Fruit fly (Drosophila melanogaster) whole organism, wandering third instar larva: ENCODE data around the gene Ack.

Source experiments
- Abd-B ChIP-seq: fragments of >200 bp; optimal IDR thresholded peaks from 2 replicates; lab custom pipeline; 2017; ENCODE audit warnings: missing biosample characterization, missing genetic modification characterization
- CG32264 ChIP-seq: fragments of 200-800 bp; sonication (Bioruptor generic); optimal IDR thresholded peaks from 2 replicates; lab custom pipeline; 2016; ENCODE audit warnings: missing biosample characterization, missing genetic modification characterization
- CG9705 ChIP-seq: fragments of 200-800 bp; sonication (Bioruptor generic); optimal IDR thresholded peaks from 2 replicates; lab custom pipeline; 2018; ENCODE audit warnings: missing biosample characterization, mild to moderate bottlenecking, missing genetic modification characterization
- CrebA ChIP-seq: fragments of 200-800 bp; sonication (Bioruptor generic); optimal IDR thresholded peaks from 2 replicates; lab custom pipeline; 2016; ENCODE audit warnings: missing biosample characterization, mild to moderate bottlenecking, missing genetic modification characterization, borderline replicate concordance
- Dfd ChIP-seq: fragments of >200 bp; optimal IDR thresholded peaks from 2 replicates; lab custom pipeline; 2017; ENCODE audit warnings: missing biosample characterization, missing genetic modification characterization
- Dif ChIP-seq: fragments of 200-275, 200-300 bp; sonication (Bioruptor generic); optimal IDR thresholded peaks from 2 replicates; lab custom pipeline; 2018; ENCODE audit warnings: missing biosample characterization, missing genetic modification characterization; ENCODE audit not compliant: partially characterized antibody
- GATAd ChIP-seq: sonication (Bioruptor generic); optimal IDR thresholded peaks from 2 replicates; lab custom pipeline; 2016; ENCODE audit warnings: missing biosample characterization, missing genetic modification characterization
- HLH106 ChIP-seq: fragments of 200-800 bp; optimal IDR thresholded peaks from 3 replicates; lab custom pipeline; 2019; ENCODE audit warnings: missing biosample characterization, mild to moderate bottlenecking, missing genetic modification characterization, moderate library complexity
- Hnf4 ChIP-seq: fragments of 200-800 bp; sonication (Bioruptor generic); optimal IDR thresholded peaks from 2 replicates; lab custom pipeline; 2016; ENCODE audit warnings: missing biosample characterization, mild to moderate bottlenecking, missing genetic modification characterization
- Hr78 ChIP-seq: fragments of >200 bp; optimal IDR thresholded peaks from 2 replicates; lab custom pipeline; 2017; ENCODE audit warnings: missing biosample characterization, missing genetic modification characterization
- Hr83 ChIP-seq: fragments of 200-300 bp; sonication (Bioruptor generic); optimal IDR thresholded peaks from 2 replicates; lab custom pipeline; 2016; ENCODE audit warnings: missing biosample characterization, mild to moderate bottlenecking, missing genetic modification characterization, moderate library complexity; ENCODE audit not compliant: poor library complexity, severe bottlenecking
- Jra ChIP-seq: sonication (Bioruptor generic); optimal IDR thresholded peaks from 2 replicates; lab custom pipeline; 2016; ENCODE audit warnings: missing biosample characterization, missing genetic modification characterization
- Mio ChIP-seq: sonication (Bioruptor generic); optimal IDR thresholded peaks from 2 replicates; lab custom pipeline; 2016; ENCODE audit warnings: missing biosample characterization, missing genetic modification characterization
- Myc ChIP-seq: fragments of >200 bp; optimal IDR thresholded peaks from 2 replicates; lab custom pipeline; 2017
- N ChIP-seq: fragments of >200 bp; optimal IDR thresholded peaks from 2 replicates; lab custom pipeline; 2018; ENCODE audit warnings: missing biosample characterization, missing external identifiers, missing genetic modification characterization
- OdsH ChIP-seq: fragments of 200-800 bp; sonication (Bioruptor generic); optimal IDR thresholded peaks from 2 replicates; lab custom pipeline; 2016; ENCODE audit warnings: missing biosample characterization, mild to moderate bottlenecking, missing genetic modification characterization
- Rel ChIP-seq, 2 experiments: fragments of 200-800 bp; sonication (Bioruptor generic) in 1 of 2; optimal IDR thresholded peaks; 2 replicates in 1 of 2; 3 replicates in 1 of 2; lab custom pipeline; 2016 to 2019; ENCODE audit warnings: mild to moderate bottlenecking in 2 of 2, missing biosample characterization in 2 of 2, missing genetic modification characterization in 2 of 2, moderate library complexity in 1 of 2
- Sp1 ChIP-seq: fragments of 200-800 bp; sonication (Bioruptor generic); optimal IDR thresholded peaks from 3 replicates; lab custom pipeline; 2019; ENCODE audit warnings: missing biosample characterization, mild to moderate bottlenecking, missing genetic modification characterization, moderate library complexity
- Vsx2 ChIP-seq: fragments of 200-300, 225-300 bp; sonication (Bioruptor generic); optimal IDR thresholded peaks from 2 replicates; lab custom pipeline; 2018; ENCODE audit warnings: missing biosample characterization, missing genetic modification characterization; ENCODE audit not compliant: partially characterized antibody
- br ChIP-seq: fragments of 200-800 bp; sonication (Bioruptor generic); optimal IDR thresholded peaks from 2 replicates; lab custom pipeline; 2016; ENCODE audit warnings: missing biosample characterization, missing genetic modification characterization
- brk ChIP-seq: fragments of 200-800 bp; sonication (Bioruptor generic); optimal IDR thresholded peaks from 2 replicates; lab custom pipeline; 2016; ENCODE audit warnings: missing biosample characterization, mild to moderate bottlenecking, missing genetic modification characterization
- dl ChIP-seq, 2 experiments: fragments of 175-275, 200-275 bp in 1 of 2; fragments of 200-275 bp in 1 of 2; sonication (Bioruptor generic); optimal IDR thresholded peaks; lab custom pipeline; 2018; ENCODE audit warnings: mild to moderate bottlenecking in 2 of 2, missing biosample characterization in 2 of 2, missing genetic modification characterization in 2 of 2, moderate library complexity in 2 of 2; ENCODE audit not compliant: partially characterized antibody in 2 of 2, insufficient read depth in 1 of 2
- dmrt93B ChIP-seq: fragments of 200-800 bp; sonication (Bioruptor generic); optimal IDR thresholded peaks from 2 replicates; lab custom pipeline; 2018; ENCODE audit warnings: missing biosample characterization, mild to moderate bottlenecking, missing genetic modification characterization
- dsf ChIP-seq: sonication (Bioruptor generic); optimal IDR thresholded peaks from 2 replicates; lab custom pipeline; 2016; ENCODE audit warnings: missing biosample characterization, missing genetic modification characterization, borderline replicate concordance
- ey ChIP-seq: fragments of 200-800 bp; sonication (Bioruptor generic); optimal IDR thresholded peaks from 2 replicates; lab custom pipeline; 2016; ENCODE audit warnings: missing biosample characterization, missing genetic modification characterization
- foxo ChIP-seq, 2 experiments: fragments of 200-800 bp; sonication (Bioruptor generic); optimal IDR thresholded peaks; 2 replicates in 1 of 2; 3 replicates in 1 of 2; lab custom pipeline; 2016 to 2017; ENCODE audit warnings: missing biosample characterization in 2 of 2, missing genetic modification characterization in 2 of 2
- fru ChIP-seq: fragments of 200-800 bp; sonication (Bioruptor generic); optimal IDR thresholded peaks from 3 replicates; lab custom pipeline; 2016; ENCODE audit warnings: missing biosample characterization, mild to moderate bottlenecking, missing genetic modification characterization
- h ChIP-seq: fragments of 200-800 bp; sonication (Bioruptor generic); optimal IDR thresholded peaks from 3 replicates; lab custom pipeline; 2016; ENCODE audit warnings: missing biosample characterization, mild to moderate bottlenecking, missing genetic modification characterization
- jim ChIP-seq: fragments of 175-275, 200-325 bp; sonication (Bioruptor generic); optimal IDR thresholded peaks from 2 replicates; lab custom pipeline; 2016; ENCODE audit warnings: missing biosample characterization, mild to moderate bottlenecking, missing genetic modification characterization
- lola ChIP-seq: fragments of >200 bp; optimal IDR thresholded peaks from 2 replicates; lab custom pipeline; 2017; ENCODE audit warnings: missing biosample characterization, missing genetic modification characterization
- pan ChIP-seq: fragments of >200 bp; optimal IDR thresholded peaks from 2 replicates; lab custom pipeline; 2017
- psq ChIP-seq: fragments of 200-800 bp; sonication (Bioruptor generic); optimal IDR thresholded peaks from 3 replicates; lab custom pipeline; 2017; ENCODE audit warnings: missing biosample characterization, mild to moderate bottlenecking, missing genetic modification characterization, moderate library complexity
- rgr ChIP-seq: fragments of 200-800 bp; sonication (Bioruptor generic); optimal IDR thresholded peaks from 3 replicates; lab custom pipeline; 2016; ENCODE audit warnings: missing biosample characterization, mild to moderate bottlenecking, missing genetic modification characterization
- sage ChIP-seq: fragments of 200-800 bp; sonication (Bioruptor generic); optimal IDR thresholded peaks from 2 replicates; lab custom pipeline; 2016; ENCODE audit warnings: missing biosample characterization, mild to moderate bottlenecking, missing genetic modification characterization
- sv ChIP-seq: fragments of 200-800 bp; sonication (Bioruptor generic); optimal IDR thresholded peaks from 3 replicates; lab custom pipeline; 2016; ENCODE audit warnings: missing biosample characterization, missing genetic modification characterization
- tai ChIP-seq: sonication (Bioruptor generic); optimal IDR thresholded peaks from 2 replicates; lab custom pipeline; 2016; ENCODE audit warnings: missing biosample characterization, missing genetic modification characterization
- usp ChIP-seq: fragments of >200 bp; optimal IDR thresholded peaks from 2 replicates; lab custom pipeline; 2017; ENCODE audit warnings: missing biosample characterization, missing genetic modification characterization
- woc ChIP-seq: sonication (Bioruptor generic); optimal IDR thresholded peaks from 2 replicates; lab custom pipeline; 2016; ENCODE audit warnings: missing biosample characterization, mild to moderate bottlenecking, missing genetic modification characterization

Ack gene

DNA sequence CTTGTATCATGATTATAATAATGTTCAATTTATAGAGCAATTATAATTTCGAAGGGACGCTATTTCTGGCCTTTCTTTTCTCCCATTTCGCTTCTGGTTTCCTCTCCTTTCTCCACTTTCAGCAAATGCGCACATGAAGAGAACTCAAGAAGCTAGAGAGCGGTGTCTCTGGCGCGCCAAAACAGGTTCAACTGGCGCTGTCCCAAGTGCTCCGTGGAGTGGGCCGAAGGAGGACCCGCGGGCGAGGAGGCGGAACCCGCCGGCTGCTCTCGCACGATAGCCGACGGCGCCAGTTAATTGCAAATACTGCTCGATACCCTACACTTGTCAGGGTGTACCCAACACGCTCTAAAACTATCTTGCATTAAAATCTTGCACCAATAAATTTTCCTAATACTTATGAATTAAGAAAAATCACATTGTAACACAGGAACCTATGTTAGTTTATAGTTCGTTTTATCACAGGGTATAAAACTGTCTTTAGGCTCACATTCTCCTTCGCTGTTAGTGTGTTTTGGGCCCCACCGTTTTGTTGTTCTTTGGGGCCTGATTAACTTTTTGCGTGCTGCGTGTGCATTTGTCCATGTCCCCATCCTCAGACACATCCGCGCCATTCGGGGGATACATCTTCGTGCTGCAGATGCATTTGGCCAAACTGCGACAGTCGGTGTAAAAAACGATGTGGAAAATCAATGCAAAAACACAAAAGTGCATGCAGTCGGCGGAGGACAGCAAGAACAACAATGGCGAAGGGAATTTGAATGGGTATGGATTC lies 37.6 kb upstream of the Ack start:
- peak; percentile 96 for TF ChIP-seq dmrt93B (GFP tag; lab: Kevin White, UChicago)
- TF ChIP-seq Jra (GFP tag; lab: Kevin White, UChicago), result peak; percentile 95
- peak; percentile 78 for TF ChIP-seq Vsx2 (GFP tag; lab: Kevin White, UChicago)
- TF ChIP-seq sv, result peak; percentile 71
- TF ChIP-seq ey, result peak; percentile 99
- no peak for TF ChIP-seq lola
- TF ChIP-seq CG9705 (GFP tag; lab: Kevin White, UChicago), result peak; percentile 88
- peak; percentile 95 for TF ChIP-seq brk
- TF ChIP-seq Mio (GFP tag; lab: Kevin White, UChicago), result peak; percentile 88
- TF ChIP-seq h (GFP tag; lab: Kevin White, UChicago), result peak; percentile 95
- peak; percentile 97 for TF ChIP-seq CG32264 (GFP tag; lab: Kevin White, UChicago)
- peak; percentile 97 for TF ChIP-seq HLH106 (tag; lab: Kevin White, UChicago)
- TF ChIP-seq dsf (GFP tag; lab: Kevin White, UChicago), result peak; percentile 78
- TF ChIP-seq OdsH, result peak; percentile 98
- TF ChIP-seq psq (GFP tag; lab: Kevin White, UChicago), result peak; percentile 97
- no peak for TF ChIP-seq Myc
- TF ChIP-seq Hr83 (GFP tag; lab: Kevin White, UChicago), result peak; percentile 88
- no peak for TF ChIP-seq jim
- no peak for TF ChIP-seq tai (GFP tag; lab: Kevin White, UChicago)
- peak; percentile 99 for TF ChIP-seq rgr (GFP tag; lab: Kevin White, UChicago)
- peak; percentile 92 for TF ChIP-seq GATAd
- TF ChIP-seq CrebA, result peak; percentile 83
- TF ChIP-seq N, result no peak
- no peak for TF ChIP-seq Hr78 (GFP tag; lab: Kevin White, UChicago)
- TF ChIP-seq Hnf4, result peak; percentile 99
- peak; percentile 91 for TF ChIP-seq Rel (GFP tag; optimal IDR thresholded peaks at IDR 0.05; lab: Kevin White, UChicago)
- TF ChIP-seq Rel (tag; optimal IDR thresholded peaks at IDR 0.05; lab: Kevin White, UChicago), result peak; percentile 81
- peak; percentile 99 for TF ChIP-seq woc (GFP tag; lab: Kevin White, UChicago)
- no peak for TF ChIP-seq Abd-B
- peak; percentile 75 for TF ChIP-seq pan (lab: Kevin White, UChicago)
- TF ChIP-seq br (GFP tag; lab: Kevin White, UChicago), result peak; percentile 99
- TF ChIP-seq dl (GFP tag; optimal IDR thresholded peaks at IDR 0.05; lab: Kevin White, UChicago; ENCODE audit: insufficient read depth in 1 of 2, partially characterized antibody in 2 of 2), result peak; percentile 56 to 76
- TF ChIP-seq foxo (GFP tag; optimal IDR thresholded peaks at IDR 0.05; lab: Kevin White, UChicago), result peak; percentile 95 to 99
- peak; percentile 86 for TF ChIP-seq Dif (GFP tag; lab: Kevin White, UChicago)
- peak; percentile 96 for TF ChIP-seq sage (GFP tag; lab: Kevin White, UChicago)
- TF ChIP-seq fru, result peak; percentile 99
- TF ChIP-seq Sp1 (GFP tag; lab: Kevin White, UChicago), result peak; percentile 93
- TF ChIP-seq usp (GFP tag; lab: Kevin White, UChicago), result no peak
- TF ChIP-seq Dfd (GFP tag; lab: Kevin White, UChicago), result no peak
- TF ChIP-seq, all 38 proteins: peak for 29

DNA sequence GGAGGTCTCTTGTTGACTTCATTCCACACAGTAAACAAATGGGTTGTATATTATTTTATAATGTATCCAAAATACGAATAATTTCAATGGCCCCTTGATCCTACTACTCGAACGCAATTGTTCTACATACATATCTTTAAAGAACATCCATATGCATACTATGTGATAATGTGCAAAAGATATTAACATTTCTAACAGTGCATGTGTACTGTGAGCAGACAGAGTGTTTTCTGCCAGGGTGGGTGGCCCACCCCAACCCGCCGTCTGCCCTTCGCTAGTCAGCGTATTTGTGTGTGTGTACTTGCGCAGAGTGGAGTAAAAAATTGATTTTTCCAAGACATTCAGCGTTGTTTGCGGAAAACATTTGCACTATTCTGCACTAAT lies 37.0 kb upstream of the Ack start:
- TF ChIP-seq jim (no peak), CG32264 (GFP tag; lab: Kevin White, UChicago) (peak; percentile 79), dmrt93B (GFP tag; lab: Kevin White, UChicago) (peak; percentile 33), ey (peak; percentile 47), Dif (GFP tag; lab: Kevin White, UChicago) (no peak), lola (no peak), sage (GFP tag; lab: Kevin White, UChicago) (peak; percentile 65), Sp1 (GFP tag; lab: Kevin White, UChicago) (peak; percentile 19), Hr78 (GFP tag; lab: Kevin White, UChicago) (no peak), Hnf4 (peak; percentile 73), OdsH (no peak), rgr (GFP tag; lab: Kevin White, UChicago) (peak; percentile 82), brk (peak; percentile 45), Vsx2 (GFP tag; lab: Kevin White, UChicago) (no peak), sv (no peak), h (GFP tag; lab: Kevin White, UChicago) (peak; percentile 84), Hr83 (GFP tag; lab: Kevin White, UChicago) (peak; percentile 67), tai (GFP tag; lab: Kevin White, UChicago) (peak; percentile 1), Rel (GFP tag; optimal IDR thresholded peaks at IDR 0.05; lab: Kevin White, UChicago) (peak; percentile 79), Rel (tag; optimal IDR thresholded peaks at IDR 0.05; lab: Kevin White, UChicago) (no peak), woc (GFP tag; lab: Kevin White, UChicago) (no peak), pan (lab: Kevin White, UChicago) (no peak), HLH106 (tag; lab: Kevin White, UChicago) (peak; percentile 73), Dfd (GFP tag; lab: Kevin White, UChicago) (no peak)
